Worm (Caenorhabditis elegans) whole organism, midembryonic: Measurements from ENCODE around the gene K08F4.3.

Experiments used
- flt-1 ChIP-seq: fragments of 200-800 bp; sonication (Bioruptor generic); IDR thresholded peaks from 2 replicates; pipeline ENCODE4 v1.3.6; 2022; ENCODE audit warnings: missing genetic modification characterization, missing compliant biosample characterization
- med-1 ChIP-seq: sonication (generic microtip); optimal IDR thresholded peaks from 2 replicates; lab custom pipeline; 2017; ENCODE audit warnings: missing genetic modification characterization, mild to moderate bottlenecking, missing compliant biosample characterization, antibody characterized with exemption, missing genetic modification reagents; ENCODE audit not compliant: insufficient read depth
- ref-1 ChIP-seq: fragments of 200-800 bp; sonication (Bioruptor generic); conservative IDR thresholded peaks from 2 replicates; pipeline ENCODE4 v1.3.6; 2022; ENCODE audit warnings: missing genetic modification reagents, missing genetic modification characterization, missing compliant biosample characterization
- tab-1 ChIP-seq: fragments of 200-800 bp; sonication (Bioruptor generic); IDR thresholded peaks from 2 replicates; pipeline ENCODE4 v1.3.6; 2022; ENCODE audit warnings: missing genetic modification characterization, missing compliant biosample characterization
- ztf-23 ChIP-seq: fragments of 200-800 bp; sonication (Bioruptor generic); IDR thresholded peaks from 2 replicates; pipeline ENCODE4 v1.3.6; 2022; ENCODE audit warnings: missing genetic modification reagents, missing genetic modification characterization, missing compliant biosample characterization
- ztf-29 ChIP-seq: fragments of 200-800 bp; sonication (Bioruptor generic); IDR thresholded peaks from 2 replicates; pipeline ENCODE4 v1.3.6; 2022; ENCODE audit warnings: missing genetic modification reagents, missing genetic modification characterization, missing compliant biosample characterization

ce11 chrIV:10110870-10111269, 18.2 kb upstream of the K08F4.3 start:
- TF ChIP-seq ref-1 (GFP tag; lab: Robert Waterston, UW) = no peak
- TF ChIP-seq flt-1 (GFP tag; lab: Robert Waterston, UW) = no peak
- TF ChIP-seq ztf-29 (GFP tag; lab: Robert Waterston, UW) = no peak
- no peak for TF ChIP-seq tab-1 (GFP tag; lab: Robert Waterston, UW)
- no peak for TF ChIP-seq med-1
- TF ChIP-seq ztf-23 (GFP tag; lab: Robert Waterston, UW) = no peak
